Fruit fly (Drosophila melanogaster) whole organism, prepupa: ENCODE measurements around the gene cana.
A peak's percentile ranks its signal among the peaks of the same experiment; 100 is the strongest.

Source experiments
- Blimp-1 ChIP-seq: fragments of 200-800 bp; sonication (Bioruptor generic); optimal IDR thresholded peaks from 3 replicates; lab custom pipeline; 2017; ENCODE audit warnings: missing biosample characterization, missing genetic modification characterization, mild to moderate bottlenecking, moderate library complexity, missing genetic modification reagents
- CG10631 ChIP-seq: fragments of 200-800 bp; sonication (Bioruptor generic); optimal IDR thresholded peaks from 2 replicates; lab custom pipeline; 2016; ENCODE audit warnings: missing biosample characterization, missing genetic modification characterization
- CG10669 ChIP-seq: fragments of 200-800 bp; sonication (Bioruptor generic); optimal IDR thresholded peaks from 3 replicates; lab custom pipeline; 2018; ENCODE audit warnings: missing biosample characterization, mild to moderate bottlenecking, missing genetic modification characterization, moderate library complexity
- CG11294 ChIP-seq: fragments of 200-800 bp; sonication (Bioruptor generic); IDR thresholded peaks from 2 replicates; pipeline ENCODE4 v1.3.6; 2022; ENCODE audit warnings: missing biosample characterization, missing genetic modification characterization
- CG11762 ChIP-seq: fragments of 200-800 bp; sonication (Bioruptor generic); optimal IDR thresholded peaks from 3 replicates; lab custom pipeline; 2016; ENCODE audit warnings: missing biosample characterization, missing genetic modification characterization; ENCODE audit not compliant: insufficient read depth
- CG11902 ChIP-seq: fragments of 200-800 bp; sonication (Bioruptor generic); optimal IDR thresholded peaks from 3 replicates; lab custom pipeline; 2016; ENCODE audit warnings: missing biosample characterization, missing genetic modification characterization
- CG15336 ChIP-seq: fragments of 200-800 bp; sonication (Bioruptor generic); IDR thresholded peaks from 2 replicates; pipeline ENCODE4 v1.3.6; 2022; ENCODE audit warnings: missing biosample characterization, missing genetic modification characterization
- CG1621 ChIP-seq: fragments of 200-800 bp; sonication (Bioruptor generic); optimal IDR thresholded peaks from 3 replicates; lab custom pipeline; 2018; ENCODE audit warnings: missing biosample characterization, mild to moderate bottlenecking, missing genetic modification characterization
- CG16779 ChIP-seq: fragments of 200-800 bp; sonication (Bioruptor generic); optimal IDR thresholded peaks from 3 replicates; lab custom pipeline; 2017; ENCODE audit warnings: missing biosample characterization, mild to moderate bottlenecking, missing genetic modification characterization
- CG3032 ChIP-seq: fragments of 200-800 bp; optimal IDR thresholded peaks from 2 replicates; lab custom pipeline; 2019; ENCODE audit warnings: missing biosample characterization, mild to moderate bottlenecking, missing genetic modification characterization, moderate library complexity
- CG31627 ChIP-seq: fragments of 200-800 bp; sonication (Bioruptor generic); optimal IDR thresholded peaks from 3 replicates; lab custom pipeline; 2016; ENCODE audit warnings: missing biosample characterization, missing genetic modification characterization
- CG34406 ChIP-seq: fragments of 200-800 bp; sonication (Bioruptor generic); optimal IDR thresholded peaks from 3 replicates; lab custom pipeline; 2016; ENCODE audit warnings: missing biosample characterization, missing genetic modification characterization
- CG3919 ChIP-seq: fragments of 200-800 bp; sonication (Bioruptor generic); optimal IDR thresholded peaks from 3 replicates; lab custom pipeline; 2016; ENCODE audit warnings: missing biosample characterization, missing genetic modification characterization
- CG6163 ChIP-seq: fragments of 200-800 bp; sonication (Bioruptor generic); IDR thresholded peaks from 3 replicates; pipeline ENCODE4 v1.3.6; 2022; ENCODE audit warnings: missing biosample characterization, missing genetic modification characterization
- CG6276 ChIP-seq: fragments of 200-800 bp; sonication (Bioruptor generic); optimal IDR thresholded peaks from 2 replicates; lab custom pipeline; 2017; ENCODE audit warnings: missing biosample characterization, mild to moderate bottlenecking, missing genetic modification characterization
- CG6808 ChIP-seq: fragments of 200-800 bp; sonication (Bioruptor generic); optimal IDR thresholded peaks from 3 replicates; lab custom pipeline; 2017; ENCODE audit warnings: missing biosample characterization, missing genetic modification characterization, mild to moderate bottlenecking, moderate library complexity, missing genetic modification reagents
- CG6854 ChIP-seq: fragments of 200-800 bp; sonication (Bioruptor generic); optimal IDR thresholded peaks from 2 replicates; lab custom pipeline; 2017; ENCODE audit warnings: missing biosample characterization, mild to moderate bottlenecking, missing genetic modification characterization
- CG7368 ChIP-seq: fragments of 200-800 bp; sonication (Bioruptor generic); optimal IDR thresholded peaks from 3 replicates; lab custom pipeline; 2016; ENCODE audit warnings: missing biosample characterization, missing genetic modification characterization
- CG8119 ChIP-seq: fragments of 200-800 bp; sonication (Bioruptor generic); IDR thresholded peaks from 3 replicates; pipeline ENCODE4 v1.3.6; 2022; ENCODE audit warnings: missing biosample characterization, missing genetic modification characterization
- CG8319 ChIP-seq: fragments of 200-800 bp; sonication (Bioruptor generic); optimal IDR thresholded peaks from 3 replicates; lab custom pipeline; 2016; ENCODE audit warnings: missing biosample characterization, missing genetic modification characterization
- CG9139 ChIP-seq: fragments of 200-800 bp; sonication (Bioruptor generic); optimal IDR thresholded peaks from 3 replicates; lab custom pipeline; 2017; ENCODE audit warnings: missing biosample characterization, mild to moderate bottlenecking, missing genetic modification characterization
- Eip75B ChIP-seq: fragments of 200-800 bp; sonication (Bioruptor generic); optimal IDR thresholded peaks from 3 replicates; lab custom pipeline; 2016; ENCODE audit warnings: missing biosample characterization, missing genetic modification characterization
- Gug ChIP-seq: fragments of 200-800 bp; sonication (Bioruptor generic); IDR thresholded peaks from 2 replicates; pipeline ENCODE4 v1.3.6; 2022; ENCODE audit warnings: missing biosample characterization, missing genetic modification characterization
- Hr38 ChIP-seq: sonication (Bioruptor generic); optimal IDR thresholded peaks from 2 replicates; lab custom pipeline; 2016; ENCODE audit warnings: missing biosample characterization, missing genetic modification characterization
- Hr4 ChIP-seq: fragments of 200-800 bp; sonication (Bioruptor generic); optimal IDR thresholded peaks from 3 replicates; lab custom pipeline; 2016; ENCODE audit warnings: missing biosample characterization, missing genetic modification characterization
- Lpt ChIP-seq: fragments of 200-800 bp; sonication (Bioruptor generic); optimal IDR thresholded peaks from 3 replicates; lab custom pipeline; 2016; ENCODE audit warnings: missing biosample characterization, missing genetic modification characterization
- Met ChIP-seq: fragments of 200-800 bp; sonication (Bioruptor generic); optimal IDR thresholded peaks from 3 replicates; lab custom pipeline; 2016; ENCODE audit warnings: missing biosample characterization, missing genetic modification characterization
- OdsH ChIP-seq: fragments of 200-800 bp; sonication (Bioruptor generic); optimal IDR thresholded peaks from 3 replicates; lab custom pipeline; 2016; ENCODE audit warnings: missing biosample characterization, missing genetic modification characterization
- Smox ChIP-seq: fragments of 200-800 bp; sonication (Bioruptor generic); optimal IDR thresholded peaks from 3 replicates; lab custom pipeline; 2016; ENCODE audit warnings: missing biosample characterization, missing genetic modification characterization
- Sox102F ChIP-seq: fragments of 200-800 bp; sonication (Bioruptor generic); optimal IDR thresholded peaks from 2 replicates; lab custom pipeline; 2016; ENCODE audit warnings: missing biosample characterization, mild to moderate bottlenecking, missing genetic modification characterization
- Sox14 ChIP-seq: fragments of 200-800 bp; sonication (Bioruptor generic); optimal IDR thresholded peaks from 3 replicates; lab custom pipeline; 2016; ENCODE audit warnings: missing biosample characterization, missing genetic modification characterization
- Sox15 ChIP-seq: fragments of 200-800 bp; sonication (Bioruptor generic); optimal IDR thresholded peaks from 3 replicates; lab custom pipeline; 2016; ENCODE audit warnings: missing biosample characterization, missing genetic modification characterization
- achi ChIP-seq: fragments of 200-800 bp; sonication (Bioruptor generic); optimal IDR thresholded peaks from 3 replicates; lab custom pipeline; 2016; ENCODE audit warnings: missing biosample characterization, missing genetic modification characterization
- acj6 ChIP-seq: fragments of 200-800 bp; sonication (Bioruptor generic); optimal IDR thresholded peaks from 3 replicates; lab custom pipeline; 2016; ENCODE audit warnings: missing biosample characterization, missing genetic modification characterization
- cyc ChIP-seq: fragments of 200-800 bp; sonication (Bioruptor generic); optimal IDR thresholded peaks from 3 replicates; lab custom pipeline; 2016; ENCODE audit warnings: missing biosample characterization, missing genetic modification characterization
- eg ChIP-seq: fragments of 200-800 bp; sonication (Bioruptor generic); IDR thresholded peaks from 3 replicates; pipeline ENCODE4 v1.3.6; 2022; ENCODE audit warnings: missing biosample characterization, missing genetic modification characterization
- esn ChIP-seq: fragments of 200-800 bp; sonication (Bioruptor generic); optimal IDR thresholded peaks from 2 replicates; lab custom pipeline; 2016; ENCODE audit warnings: missing biosample characterization, mild to moderate bottlenecking, missing genetic modification characterization, moderate library complexity
- fd85E ChIP-seq: fragments of 200-800 bp; sonication (Bioruptor generic); optimal IDR thresholded peaks from 3 replicates; lab custom pipeline; 2016; ENCODE audit warnings: missing biosample characterization, missing genetic modification characterization
- fkh ChIP-seq: fragments of 200-800 bp; sonication (Bioruptor generic); optimal IDR thresholded peaks from 3 replicates; lab custom pipeline; 2017; ENCODE audit warnings: missing biosample characterization, mild to moderate bottlenecking, missing genetic modification characterization, moderate library complexity
- lz ChIP-seq: fragments of 200-800 bp; sonication (Bioruptor generic); optimal IDR thresholded peaks from 3 replicates; lab custom pipeline; 2016; ENCODE audit warnings: missing biosample characterization, missing genetic modification characterization
- net ChIP-seq: fragments of 200-800 bp; sonication (Bioruptor generic); optimal IDR thresholded peaks from 3 replicates; lab custom pipeline; 2016; ENCODE audit warnings: missing biosample characterization, missing genetic modification characterization
- pdm3 ChIP-seq: fragments of 200-800 bp; sonication (Bioruptor generic); optimal IDR thresholded peaks from 3 replicates; lab custom pipeline; 2016; ENCODE audit warnings: missing biosample characterization, missing genetic modification characterization
- ss ChIP-seq, 2 experiments: fragments of 200-800 bp; sonication (Bioruptor generic); optimal IDR thresholded peaks; 2 replicates in 1 of 2; 3 replicates in 1 of 2; lab custom pipeline; 2017 to 2018; ENCODE audit warnings: mild to moderate bottlenecking in 2 of 2, missing biosample characterization in 2 of 2, missing genetic modification characterization in 2 of 2, moderate library complexity in 1 of 2
- svp ChIP-seq: fragments of 200-800 bp; sonication (Bioruptor generic); peaks from one replicate; lab custom pipeline; 2016; ENCODE audit warnings: missing biosample characterization, missing genetic modification characterization
- topi ChIP-seq: fragments of 200-800 bp; sonication (Bioruptor generic); optimal IDR thresholded peaks from 3 replicates; lab custom pipeline; 2016; ENCODE audit warnings: missing biosample characterization, missing genetic modification characterization
- vri ChIP-seq: fragments of 200-800 bp; sonication (Bioruptor generic); optimal IDR thresholded peaks from 3 replicates; lab custom pipeline; 2016; ENCODE audit warnings: missing biosample characterization, mild to moderate bottlenecking, missing genetic modification characterization

cana gene

dm6 chr2L:11296483-11296882, 26.9 kb downstream of the cana start:
- TF ChIP-seq Sox14 (GFP tag; lab: Kevin White, UChicago), result no peak
- no peak for TF ChIP-seq CG11294 (GFP tag; lab: Robert Waterston, UW)
- TF ChIP-seq CG10669 (GFP tag; lab: Kevin White, UChicago), result no peak
- TF ChIP-seq CG10631 (GFP tag; lab: Kevin White, UChicago), result no peak
- no peak for TF ChIP-seq CG11762 (GFP tag; lab: Kevin White, UChicago)
- no peak for TF ChIP-seq cyc (GFP tag; lab: Kevin White, UChicago)
- no peak for TF ChIP-seq Sox15 (GFP tag; lab: Kevin White, UChicago)
- TF ChIP-seq Blimp-1 (GFP tag; lab: Kevin White, UChicago), result no peak
- no peak for TF ChIP-seq Lpt
- TF ChIP-seq vri (GFP tag; lab: Kevin White, UChicago), result no peak
- no peak for TF ChIP-seq CG9139 (GFP tag; lab: Kevin White, UChicago)
- TF ChIP-seq eg (GFP tag; lab: Robert Waterston, UW), result no peak
- no peak for TF ChIP-seq CG3919
- TF ChIP-seq topi (GFP tag; lab: Kevin White, UChicago), result no peak
- no peak for TF ChIP-seq ss (GFP tag; optimal IDR thresholded peaks at IDR 0.05; lab: Kevin White, UChicago)
- TF ChIP-seq Hr4 (GFP tag; lab: Kevin White, UChicago), result no peak

DNA sequence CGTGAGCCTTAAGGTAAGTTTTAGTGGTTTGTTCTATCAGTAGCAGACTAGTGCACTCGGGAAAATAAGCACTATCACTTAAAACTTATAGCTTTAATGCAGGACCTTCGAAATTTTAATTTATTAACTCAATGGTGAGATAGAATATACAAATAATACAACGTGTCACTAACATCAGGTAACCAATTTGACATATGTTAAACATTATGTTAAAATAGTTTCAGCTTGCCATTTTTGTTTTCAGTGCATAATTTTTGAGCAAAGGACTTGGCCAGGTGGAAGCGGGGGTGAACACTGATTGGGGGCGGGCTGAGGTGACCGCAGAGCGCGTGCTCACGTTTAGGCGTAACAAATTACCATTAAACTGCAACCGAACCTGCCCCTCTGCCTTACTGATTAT, 32.9 kb downstream of the cana start:
- TF ChIP-seq ss (GFP tag; optimal IDR thresholded peaks at IDR 0.05; lab: Kevin White, UChicago) (peak in 1 of 2 experiments; percentile 18), CG6854 (GFP tag; lab: Kevin White, UChicago) (no peak), svp (GFP tag; lab: Kevin White, UChicago) (peak; percentile 11)

DNA sequence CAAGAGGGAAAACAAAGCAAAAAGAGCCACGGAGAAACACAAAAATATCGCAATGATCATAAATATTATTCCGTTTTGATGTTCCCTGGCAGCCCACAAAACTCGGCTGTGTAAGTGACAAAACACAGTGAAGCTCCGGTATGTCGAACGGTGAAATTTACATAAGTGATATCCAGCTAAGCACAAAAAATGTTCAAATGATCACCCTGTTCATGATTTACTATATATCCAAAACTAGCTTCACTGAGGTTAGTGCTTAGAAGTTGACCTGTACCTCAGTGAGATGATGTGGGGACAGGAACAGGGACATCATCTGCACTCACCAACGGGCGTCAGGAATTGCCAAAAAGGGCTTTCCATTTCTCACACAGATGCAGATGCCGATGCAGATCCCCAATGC, 36.5 kb downstream of the cana start:
- TF ChIP-seq CG8319 (GFP tag; lab: Kevin White, UChicago) (peak; percentile 25), topi (GFP tag; lab: Kevin White, UChicago) (peak; percentile 71), achi (GFP tag; lab: Kevin White, UChicago) (peak; percentile 40), CG9139 (GFP tag; lab: Kevin White, UChicago) (no peak), CG11294 (GFP tag; lab: Robert Waterston, UW) (no peak), vri (GFP tag; lab: Kevin White, UChicago) (peak; percentile 73), Hr4 (GFP tag; lab: Kevin White, UChicago) (no peak), CG31627 (peak; percentile 81), fd85E (no peak), CG1621 (peak; percentile 23), CG10631 (GFP tag; lab: Kevin White, UChicago) (peak; percentile 42), CG34406 (GFP tag; lab: Kevin White, UChicago) (peak; percentile 58), CG6276 (GFP tag; lab: Kevin White, UChicago) (no peak), acj6 (peak; percentile 70), pdm3 (peak; percentile 69), Sox102F (GFP tag; lab: Kevin White, UChicago) (peak; percentile 73), CG6163 (peak; percentile 52; the same call in 1 of the 3 replicates), Lpt (no peak), Smox (GFP tag; lab: Kevin White, UChicago) (peak; percentile 79), CG8119 (no peak), Met (GFP tag; lab: Kevin White, UChicago) (peak; percentile 81), CG3032 (tag; lab: Kevin White, UChicago) (no peak), CG6808 (GFP tag; lab: Kevin White, UChicago) (no peak), CG6854 (GFP tag; lab: Kevin White, UChicago) (peak; percentile 33), CG15336 (GFP tag; lab: Robert Waterston, UW) (no peak), CG16779 (tag; lab: Kevin White, UChicago) (no peak), Sox15 (GFP tag; lab: Kevin White, UChicago) (peak; percentile 68), cyc (GFP tag; lab: Kevin White, UChicago) (peak; percentile 80), fkh (GFP tag; lab: Kevin White, UChicago) (no peak), Blimp-1 (GFP tag; lab: Kevin White, UChicago) (peak; percentile 43), CG10669 (GFP tag; lab: Kevin White, UChicago) (no peak), svp (GFP tag; lab: Kevin White, UChicago) (peak; percentile 93), CG7368 (GFP tag; lab: Kevin White, UChicago) (peak; percentile 24), lz (peak; percentile 76), Sox14 (GFP tag; lab: Kevin White, UChicago) (peak; percentile 60), Eip75B (peak; percentile 42), Gug (GFP tag; lab: Robert Waterston, UW) (no peak), net (GFP tag; lab: Kevin White, UChicago) (no peak), CG11902 (GFP tag; lab: Kevin White, UChicago) (peak; percentile 74), Hr38 (GFP tag; lab: Kevin White, UChicago) (no peak), OdsH (GFP tag; lab: Kevin White, UChicago) (peak; percentile 54), esn (GFP tag; lab: Kevin White, UChicago) (peak; percentile 80)
